Worm (Caenorhabditis elegans): Measurements from ENCODE around the gene K08F9.1.

The K08F9.1 gene

DNA sequence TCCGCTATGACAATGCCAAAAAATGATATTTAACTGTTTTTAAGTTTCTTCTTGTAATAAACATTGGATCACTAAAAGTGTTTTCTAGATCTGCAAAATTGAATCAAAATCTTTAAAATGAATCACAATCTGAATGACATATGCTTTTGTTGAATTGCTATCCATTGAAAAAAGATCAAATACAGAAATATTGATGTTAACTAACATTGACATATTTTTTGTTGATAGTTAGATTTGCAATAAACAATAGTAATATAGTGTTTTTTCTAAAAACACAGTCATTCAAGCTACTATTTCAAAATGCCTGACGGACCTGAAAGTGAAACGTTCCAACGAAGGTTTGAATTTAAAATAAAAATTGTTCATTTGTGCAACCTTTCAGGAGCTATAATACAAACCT is 7.5 kb upstream of the K08F9.1 start, which contains the start of gene T09F5.2:
T09F5.2 (plus strand) TSS at position 301 of the 400 bp plus-strand sequence.
- TF ChIP-seq fos-1 (tag; optimal IDR thresholded peaks at IDR 0.05) (no peak), mbf-1 (tag; optimal IDR thresholded peaks at IDR 0.05) (no peak), unc-62 (GFP tag; optimal IDR thresholded peaks at IDR 0.05) (no peak), dmd-4 (tag; optimal IDR thresholded peaks at IDR 0.05) (no peak), elt-3 (tag; optimal IDR thresholded peaks at IDR 0.05) (no peak), ztf-1 (GFP tag; conservative IDR thresholded peaks at IDR 0.05) (no peak), ztf-4 (tag; optimal IDR thresholded peaks at IDR 0.05) (no peak), ceh-16 (tag; optimal IDR thresholded peaks at IDR 0.05) (no peak), unc-39 (tag; optimal IDR thresholded peaks at IDR 0.05) (no peak), ztf-11 (tag; optimal IDR thresholded peaks at IDR 0.05) (no peak), sma-9 (GFP tag; optimal IDR thresholded peaks at IDR 0.05) (no peak), sma-9 (tag; optimal IDR thresholded peaks at IDR 0.05) (no peak), nhr-237 (tag; optimal IDR thresholded peaks at IDR 0.05) (no peak), ZK546.5 (tag; optimal IDR thresholded peaks at IDR 0.05) (no peak), nhr-23 (tag; optimal IDR thresholded peaks at IDR 0.05) (no peak), nhr-10 (tag; optimal IDR thresholded peaks at IDR 0.05) (no peak)

DNA sequence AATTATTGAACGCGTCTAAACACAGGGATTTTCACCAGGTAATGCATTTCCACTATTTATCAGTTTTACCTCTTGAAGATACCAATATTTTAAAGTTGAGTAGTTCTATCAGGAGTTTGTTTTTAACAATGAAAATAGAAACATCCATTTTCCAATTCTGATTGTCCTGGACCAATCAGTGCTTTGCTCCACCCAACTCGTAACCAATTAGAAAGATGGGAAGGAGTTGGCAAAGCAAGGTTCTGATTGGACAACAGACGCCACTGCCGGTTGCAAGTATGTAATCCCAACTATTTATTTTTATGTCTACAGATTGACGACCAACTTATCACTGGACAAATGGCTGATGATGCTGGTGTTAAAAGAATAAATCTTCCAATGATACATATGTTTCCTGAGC is 7.0 kb upstream of the K08F9.1 start:
- TF ChIP-seq alr-1 (tag; optimal IDR thresholded peaks at IDR 0.05) = no peak
- TF ChIP-seq unc-55 (GFP tag; optimal IDR thresholded peaks at IDR 0.05) = no peak
- TF ChIP-seq R02D3.7 (tag; optimal IDR thresholded peaks at IDR 0.05) = no peak
- TF ChIP-seq unc-62 (GFP tag; optimal IDR thresholded peaks at IDR 0.05) = no peak
- TF ChIP-seq Y55F3AM.14 (GFP tag; optimal IDR thresholded peaks at IDR 0.05) = no peak
- no peak for TF ChIP-seq F13H6.1 (tag; optimal IDR thresholded peaks at IDR 0.05)
- TF ChIP-seq sem-4 (tag; optimal IDR thresholded peaks at IDR 0.05) = no peak
- TF ChIP-seq ZK546.5 (tag; optimal IDR thresholded peaks at IDR 0.05) = no peak
- no peak for TF ChIP-seq nhr-129 (tag; optimal IDR thresholded peaks at IDR 0.05)
- TF ChIP-seq gmeb-1 (tag; optimal IDR thresholded peaks at IDR 0.05) = no peak
- TF ChIP-seq lin-11 (tag; optimal IDR thresholded peaks at IDR 0.05) = no peak
- no peak for TF ChIP-seq nhr-11 (tag; optimal IDR thresholded peaks at IDR 0.05)
- no peak for TF ChIP-seq nhr-237 (tag; optimal IDR thresholded peaks at IDR 0.05)
- no peak for TF ChIP-seq elt-3 (tag; optimal IDR thresholded peaks at IDR 0.05)

DNA sequence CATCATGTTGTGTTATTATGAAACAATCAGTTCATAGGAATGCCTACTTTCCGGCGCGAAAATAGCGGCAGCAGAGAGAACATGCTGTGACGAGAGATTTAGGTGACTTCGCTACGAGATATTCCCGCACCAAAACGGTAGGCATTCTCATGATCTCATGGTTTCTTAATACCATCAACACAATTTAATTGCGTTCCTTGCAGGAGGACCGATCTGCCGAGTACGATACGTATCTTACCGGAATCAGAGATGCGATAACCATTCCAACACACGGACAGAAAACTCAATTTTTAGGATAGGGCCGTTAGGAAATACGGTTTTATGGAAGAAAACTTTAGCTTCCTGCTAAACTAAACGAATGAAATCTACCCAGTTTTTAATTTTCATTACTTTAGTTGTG is 5.6 kb upstream of the K08F9.1 start, which contains the start of gene T09F5.1:
T09F5.1 (plus strand) TSS at position 301 of the 400 bp plus-strand sequence.
- TF ChIP-seq nhr-11 (tag; optimal IDR thresholded peaks at IDR 0.05) (no peak), unc-39 (tag; optimal IDR thresholded peaks at IDR 0.05) (no peak), C34F6.9 (tag; optimal IDR thresholded peaks at IDR 0.05) (no peak), mdl-1 (tag; optimal IDR thresholded peaks at IDR 0.05) (no peak), alr-1 (tag; optimal IDR thresholded peaks at IDR 0.05) (no peak), aly-2 (tag; optimal IDR thresholded peaks at IDR 0.05) (no peak), unc-62 (GFP tag; optimal IDR thresholded peaks at IDR 0.05) (no peak), blmp-1 (tag; optimal IDR thresholded peaks at IDR 0.05; ENCODE audit: insufficient read depth) (no peak), peb-1 (tag; optimal IDR thresholded peaks at IDR 0.05) (no peak), lin-39 (tag; optimal IDR thresholded peaks at IDR 0.05) (no peak), egl-27 (tag; optimal IDR thresholded peaks at IDR 0.05) (no peak)

DNA sequence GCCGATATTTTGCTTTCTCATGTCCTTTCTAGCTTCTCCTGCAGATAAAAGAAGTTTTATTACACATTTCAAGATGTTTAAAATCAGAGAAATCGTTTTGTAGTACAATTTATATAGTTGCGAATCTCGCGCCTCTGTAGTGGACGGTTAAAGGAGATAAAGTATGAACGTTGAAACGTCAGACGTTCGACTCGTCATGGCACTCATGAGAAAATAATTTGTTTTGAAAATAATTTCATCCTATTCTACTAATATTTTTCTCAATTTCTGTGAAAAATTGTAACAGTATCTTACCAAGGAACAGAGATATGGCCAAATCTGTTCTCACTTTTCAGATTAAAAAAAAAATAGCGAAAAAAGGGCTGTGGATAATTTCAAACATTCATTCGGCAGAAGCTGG is 4.6 kb upstream of the K08F9.1 start, which contains the start of gene T09F5.20:
T09F5.20 (minus strand) TSS at position 101 of the 400 bp plus-strand sequence.
- TF ChIP-seq C34F6.9 (tag; optimal IDR thresholded peaks at IDR 0.05) (no peak), mdl-1 (tag; optimal IDR thresholded peaks at IDR 0.05) (no peak), ceh-82 (tag; optimal IDR thresholded peaks at IDR 0.05) (no peak), lin-39 (tag; optimal IDR thresholded peaks at IDR 0.05) (no peak), ama-1 (optimal IDR thresholded peaks at IDR 0.05) (no peak), skn-1 (tag; optimal IDR thresholded peaks at IDR 0.05) (no peak), ztf-1 (GFP tag; conservative IDR thresholded peaks at IDR 0.05) (no peak)

DNA sequence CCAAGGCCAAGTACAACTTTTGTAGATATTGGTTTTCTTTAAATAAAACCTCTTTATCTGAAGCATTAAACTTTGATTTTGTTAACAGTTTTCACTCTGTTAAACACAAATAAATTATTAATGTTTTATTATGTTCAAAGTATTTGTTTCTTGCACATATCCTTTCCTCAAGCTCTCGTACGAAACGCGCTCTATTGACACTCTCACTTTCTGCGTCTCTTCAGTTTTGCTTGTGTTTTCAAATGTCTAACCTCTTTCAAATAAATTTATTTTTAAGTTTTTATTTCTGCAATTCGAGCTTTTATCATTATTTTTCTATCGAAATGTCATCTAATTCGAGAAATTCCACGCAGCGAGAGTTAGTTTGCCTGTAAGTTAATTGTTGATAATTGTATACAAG is 613 bp upstream of the K08F9.1 start, which contains the start of gene K08F9.4:
K08F9.4 (plus strand) TSS at position 222 of the 400 bp plus-strand sequence.
- TF ChIP-seq zag-1 (tag; optimal IDR thresholded peaks at IDR 0.05) (no peak), unc-55 (GFP tag; optimal IDR thresholded peaks at IDR 0.05) (peak; percentile 84), ztf-4 (tag; optimal IDR thresholded peaks at IDR 0.05) (no peak), egl-27 (tag; optimal IDR thresholded peaks at IDR 0.05) (no peak), ztf-1 (GFP tag; conservative IDR thresholded peaks at IDR 0.05) (no peak), F13H6.1 (tag; optimal IDR thresholded peaks at IDR 0.05) (no peak), nhr-25 (tag; optimal IDR thresholded peaks at IDR 0.05) (peak; percentile 68), lin-13 (GFP tag; optimal IDR thresholded peaks at IDR 0.05) (peak; percentile 66), nhr-129 (tag; optimal IDR thresholded peaks at IDR 0.05) (peak; percentile 48), alr-1 (tag; optimal IDR thresholded peaks at IDR 0.05) (no peak), unc-39 (tag; optimal IDR thresholded peaks at IDR 0.05) (no peak), crh-2 (tag; optimal IDR thresholded peaks at IDR 0.05) (peak; percentile 48), skn-1 (tag; optimal IDR thresholded peaks at IDR 0.05) (no peak), elt-1 (tag; optimal IDR thresholded peaks at IDR 0.05) (no peak), snpc-4 (tag; optimal IDR thresholded peaks at IDR 0.05) (no peak), mdl-1 (tag; optimal IDR thresholded peaks at IDR 0.05) (no peak), lsy-2 (tag; optimal IDR thresholded peaks at IDR 0.05) (no peak), nhr-10 (tag; optimal IDR thresholded peaks at IDR 0.05) (no peak), nhr-12 (tag; optimal IDR thresholded peaks at IDR 0.05) (no peak), lin-39 (tag; optimal IDR thresholded peaks at IDR 0.05) (no peak), dmd-4 (tag; optimal IDR thresholded peaks at IDR 0.05) (no peak), Y55F3AM.14 (GFP tag; optimal IDR thresholded peaks at IDR 0.05) (no peak), gmeb-1 (tag; optimal IDR thresholded peaks at IDR 0.05) (peak; percentile 72), nhr-11 (tag; optimal IDR thresholded peaks at IDR 0.05) (no peak), nhr-77 (tag; optimal IDR thresholded peaks at IDR 0.05) (no peak), unc-62 (GFP tag; optimal IDR thresholded peaks at IDR 0.05) (no peak)

All from whole organism, L2 larva.